Worm (Caenorhabditis elegans) whole organism, midembryonic: ENCODE data around the gene npr-36.

ENCODE experiments used
- med-1 ChIP-seq: sonication (generic microtip); optimal IDR thresholded peaks from 2 replicates; lab custom pipeline; 2017; ENCODE audit warnings: missing genetic modification characterization, mild to moderate bottlenecking, missing compliant biosample characterization, antibody characterized with exemption, missing genetic modification reagents; ENCODE audit not compliant: insufficient read depth
- ref-1 ChIP-seq: fragments of 200-800 bp; sonication (Bioruptor generic); conservative IDR thresholded peaks from 2 replicates; pipeline ENCODE4 v1.3.6; 2022; ENCODE audit warnings: missing genetic modification reagents, missing genetic modification characterization, missing compliant biosample characterization
- tab-1 ChIP-seq: fragments of 200-800 bp; sonication (Bioruptor generic); IDR thresholded peaks from 2 replicates; pipeline ENCODE4 v1.3.6; 2022; ENCODE audit warnings: missing genetic modification characterization, missing compliant biosample characterization
- ztf-29 ChIP-seq: fragments of 200-800 bp; sonication (Bioruptor generic); IDR thresholded peaks from 2 replicates; pipeline ENCODE4 v1.3.6; 2022; ENCODE audit warnings: missing genetic modification reagents, missing genetic modification characterization, missing compliant biosample characterization

DNA sequence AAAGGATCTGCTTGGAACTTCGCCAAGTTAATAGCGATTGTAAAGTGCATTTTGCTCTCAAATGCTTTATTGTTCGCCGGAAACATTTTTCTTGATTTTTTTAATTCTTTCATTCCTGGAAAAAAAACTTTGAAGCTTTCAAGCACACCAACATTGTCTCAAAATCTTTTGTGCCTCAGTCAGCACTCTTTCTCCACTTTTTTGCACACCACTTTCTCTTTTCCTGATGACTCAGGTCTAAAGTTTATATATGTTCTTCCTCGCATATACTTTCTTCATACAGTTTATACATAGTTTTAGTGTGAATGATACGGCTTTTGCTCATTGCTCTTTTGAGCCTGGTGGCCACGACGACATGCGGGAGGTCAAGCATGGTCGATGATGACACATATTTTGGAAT, 25.8 kb upstream of the npr-36 start, which contains the start of gene C53C11.5:
- TF ChIP-seq ref-1 (GFP tag; lab: Robert Waterston, UW) (no peak), ztf-29 (no peak), med-1 (GFP tag; lab: Kevin White, UChicago) (no peak), tab-1 (no peak)
